Fruit fly (Drosophila melanogaster) whole organism, embryonic: ENCODE results near the gene drl.
A peak's percentile ranks its signal among the peaks of the same experiment; 100 is the strongest.

Experiments
- ATbp ChIP-seq: fragments of 200-800 bp; sonication (Bioruptor generic); optimal IDR thresholded peaks from 2 replicates; lab custom pipeline; 2017; ENCODE audit warnings: missing biosample characterization, mild to moderate bottlenecking, missing genetic modification characterization, missing genetic modification reagents
- Bgb ChIP-seq: fragments of 200-800 bp; sonication (Bioruptor generic); IDR thresholded peaks from 2 replicates; pipeline ENCODE4 v1.3.6; 2022; ENCODE audit warnings: missing biosample characterization, missing genetic modification characterization; ENCODE audit not compliant: partially characterized antibody
- BtbVII ChIP-seq: fragments of 200-800 bp; sonication (Bioruptor generic); optimal IDR thresholded peaks from 3 replicates; lab custom pipeline; 2017; ENCODE audit warnings: missing biosample characterization, mild to moderate bottlenecking, missing genetic modification characterization
- CG10209 ChIP-seq: fragments of 200-800 bp; sonication (Bioruptor generic); optimal IDR thresholded peaks from 3 replicates; lab custom pipeline; 2017; ENCODE audit warnings: missing biosample characterization, mild to moderate bottlenecking, missing genetic modification characterization, missing genetic modification reagents
- CG11560 ChIP-seq: fragments of 200-800 bp; sonication (Bioruptor generic); IDR thresholded peaks from 3 replicates; pipeline ENCODE4 v1.3.6; 2022; ENCODE audit warnings: missing biosample characterization, missing genetic modification characterization
- CG11696 ChIP-seq: fragments of 200-800 bp; sonication (Bioruptor generic); IDR thresholded peaks from 2 replicates; pipeline ENCODE4 v1.3.6; 2022; ENCODE audit warnings: missing biosample characterization, missing genetic modification characterization
- CG15601 ChIP-seq: fragments of 200-800 bp; sonication (Bioruptor generic); optimal IDR thresholded peaks from 3 replicates; lab custom pipeline; 2019; ENCODE audit warnings: missing biosample characterization, mild to moderate bottlenecking, missing genetic modification characterization, moderate library complexity
- CG15696 ChIP-seq: fragments of 200-800 bp; sonication (Bioruptor generic); optimal IDR thresholded peaks from 2 replicates; lab custom pipeline; 2019; ENCODE audit warnings: missing biosample characterization, mild to moderate bottlenecking, missing genetic modification characterization, moderate library complexity
- CG17385 ChIP-seq: fragments of 200-800 bp; sonication (Bioruptor generic); optimal IDR thresholded peaks from 3 replicates; lab custom pipeline; 2018; ENCODE audit warnings: missing biosample characterization, mild to moderate bottlenecking, missing genetic modification characterization
- CG1792 ChIP-seq: fragments of 200-800 bp; sonication (Bioruptor generic); optimal IDR thresholded peaks from 2 replicates; lab custom pipeline; 2016; ENCODE audit warnings: missing biosample characterization, missing genetic modification characterization
- CG18011 ChIP-seq: fragments of 200-800 bp; sonication (Bioruptor generic); optimal IDR thresholded peaks from 2 replicates; lab custom pipeline; 2017; ENCODE audit warnings: missing biosample characterization, missing genetic modification characterization, mild to moderate bottlenecking, moderate library complexity, missing genotype
- CG18262 ChIP-seq: fragments of 200-800 bp; optimal IDR thresholded peaks from 3 replicates; lab custom pipeline; 2019; ENCODE audit warnings: missing biosample characterization, mild to moderate bottlenecking, missing genetic modification characterization, moderate library complexity
- CG3065 ChIP-seq: fragments of 200-800 bp; sonication (Bioruptor generic); optimal IDR thresholded peaks from 2 replicates; lab custom pipeline; 2016; ENCODE audit warnings: missing biosample characterization, missing genetic modification characterization
- CG31224 ChIP-seq: fragments of 200-800 bp; sonication (Bioruptor generic); IDR thresholded peaks from 2 replicates; pipeline ENCODE4 v1.3.6; 2022; ENCODE audit warnings: missing biosample characterization, missing genetic modification characterization
- CG3281 ChIP-seq: fragments of 200-800 bp; sonication (Bioruptor generic); optimal IDR thresholded peaks from 3 replicates; lab custom pipeline; 2017; ENCODE audit warnings: missing biosample characterization, mild to moderate bottlenecking, missing genetic modification characterization
- CG3838 ChIP-seq: fragments of 200-800 bp; sonication (Bioruptor generic); optimal IDR thresholded peaks from 3 replicates; lab custom pipeline; 2016; ENCODE audit warnings: missing biosample characterization, missing genetic modification characterization
- CG4424 ChIP-seq: fragments of 200-800 bp; sonication (Bioruptor generic); optimal IDR thresholded peaks from 3 replicates; lab custom pipeline; 2016; ENCODE audit warnings: missing biosample characterization, missing genetic modification characterization
- CG8765 ChIP-seq: fragments of 200-800 bp; sonication (Bioruptor generic); IDR thresholded peaks from 2 replicates; pipeline ENCODE4 v1.3.6; 2022; ENCODE audit warnings: missing biosample characterization, missing genetic modification characterization
- CG9437 ChIP-seq: fragments of 200-800 bp; sonication (Bioruptor generic); optimal IDR thresholded peaks from 2 replicates; lab custom pipeline; 2018; ENCODE audit warnings: missing biosample characterization, mild to moderate bottlenecking, missing genetic modification characterization
- E2f2 ChIP-seq: fragments of 200-800 bp; sonication (Bioruptor generic); IDR thresholded peaks from 2 replicates; pipeline ENCODE4 v1.3.6; 2022; ENCODE audit warnings: missing biosample characterization, missing genetic modification characterization
- Ets65A ChIP-seq: fragments of 200-800 bp; sonication (Bioruptor generic); peaks from one replicate; lab custom pipeline; 2016; ENCODE audit warnings: missing biosample characterization, missing genetic modification characterization
- Ets97D ChIP-seq: fragments of 200-800 bp; sonication (Bioruptor generic); optimal IDR thresholded peaks from 3 replicates; lab custom pipeline; 2016; ENCODE audit warnings: missing biosample characterization, missing genetic modification characterization
- HLH3B ChIP-seq: fragments of 200-800 bp; sonication (Bioruptor generic); IDR thresholded peaks from 2 replicates; pipeline ENCODE4 v1.3.6; 2022; ENCODE audit warnings: missing biosample characterization, missing genetic modification characterization
- Jarid2 ChIP-seq: fragments of 200-800 bp; sonication (Bioruptor generic); optimal IDR thresholded peaks from 3 replicates; lab custom pipeline; 2017; ENCODE audit warnings: mild to moderate bottlenecking, missing biosample characterization, missing genetic modification reagents, missing genetic modification characterization
- NC2β ChIP-seq: fragments of 200-800 bp; sonication (Bioruptor generic); optimal IDR thresholded peaks from 2 replicates; lab custom pipeline; 2016; ENCODE audit warnings: missing biosample characterization, missing genetic modification characterization
- Sox100B ChIP-seq: fragments of 200-800 bp; sonication (Bioruptor generic); optimal IDR thresholded peaks from 3 replicates; lab custom pipeline; 2018; ENCODE audit warnings: missing biosample characterization, mild to moderate bottlenecking, missing genetic modification characterization
- TFAM ChIP-seq: fragments of 200-800 bp; sonication (Bioruptor generic); optimal IDR thresholded peaks from 2 replicates; lab custom pipeline; 2017; ENCODE audit warnings: missing biosample characterization, missing genetic modification characterization, inconsistent platforms
- Tbp ChIP-seq: fragments of >200 bp; optimal IDR thresholded peaks from 2 replicates; lab custom pipeline; 2018; ENCODE audit warnings: missing biosample characterization, missing genetic modification characterization
- ara ChIP-seq: fragments of 200-800 bp; sonication (Bioruptor generic); IDR thresholded peaks from 2 replicates; pipeline ENCODE4 v1.3.6; 2022; ENCODE audit warnings: missing biosample characterization, missing genetic modification characterization
- bcd ChIP-seq: fragments of 200-800 bp; sonication (Bioruptor generic); optimal IDR thresholded peaks from 2 replicates; lab custom pipeline; 2017; ENCODE audit warnings: missing biosample characterization, mild to moderate bottlenecking, missing genetic modification characterization
- emc ChIP-seq: fragments of 200-800 bp; sonication (Bioruptor generic); optimal IDR thresholded peaks from 2 replicates; lab custom pipeline; 2016; ENCODE audit warnings: missing biosample characterization, missing genetic modification characterization
- fd96Cb ChIP-seq: fragments of 200-800 bp; sonication (Bioruptor generic); optimal IDR thresholded peaks from 2 replicates; lab custom pipeline; 2018; ENCODE audit warnings: missing biosample characterization, mild to moderate bottlenecking, missing genetic modification characterization, moderate library complexity
- ftz-f1 ChIP-seq: fragments of 200-800 bp; sonication (Bioruptor generic); optimal IDR thresholded peaks from 2 replicates; lab custom pipeline; 2016; ENCODE audit warnings: missing biosample characterization, missing genetic modification characterization
- gcm ChIP-seq: fragments of 200-800 bp; sonication (Bioruptor generic); optimal IDR thresholded peaks from 2 replicates; lab custom pipeline; 2019; ENCODE audit warnings: missing biosample characterization, mild to moderate bottlenecking, missing genetic modification characterization, moderate library complexity
- her ChIP-seq: fragments of 200-800 bp; sonication (Bioruptor generic); optimal IDR thresholded peaks from 2 replicates; lab custom pipeline; 2016; ENCODE audit warnings: missing biosample characterization, missing genetic modification characterization
- knrl ChIP-seq: fragments of 200-800 bp; sonication (Bioruptor generic); IDR thresholded peaks from 3 replicates; pipeline ENCODE4 v1.3.6; 2022; ENCODE audit warnings: missing biosample characterization, missing genetic modification characterization; ENCODE audit not compliant: partially characterized antibody
- oc ChIP-seq: fragments of 200-800 bp; sonication (Bioruptor generic); optimal IDR thresholded peaks from 2 replicates; lab custom pipeline; 2018; ENCODE audit warnings: missing biosample characterization, mild to moderate bottlenecking, missing genetic modification characterization, moderate library complexity
- peb ChIP-seq: fragments of 200-800 bp; sonication (Bioruptor generic); IDR thresholded peaks from 2 replicates; pipeline ENCODE4 v1.3.6; 2022; ENCODE audit warnings: missing biosample characterization, missing genetic modification characterization
- pnt ChIP-seq: fragments of 200-800 bp; sonication (Bioruptor generic); optimal IDR thresholded peaks from 3 replicates; lab custom pipeline; 2016; ENCODE audit warnings: missing biosample characterization, missing genetic modification characterization
- sens ChIP-seq: fragments of 200-800 bp; sonication (Bioruptor generic); peaks from one replicate; lab custom pipeline; 2016; ENCODE audit warnings: missing biosample characterization, missing genetic modification characterization
- sima ChIP-seq: fragments of 200-800 bp; sonication (Bioruptor generic); optimal IDR thresholded peaks from 2 replicates; lab custom pipeline; 2016; ENCODE audit warnings: missing biosample characterization, missing genetic modification characterization
- so ChIP-seq: fragments of 200-800 bp; sonication (Bioruptor generic); IDR thresholded peaks from 3 replicates; pipeline ENCODE4 v1.3.6; 2022; ENCODE audit warnings: missing biosample characterization, missing genetic modification characterization
- tll ChIP-seq, 2 experiments: fragments of 200-800 bp in 1 of 2; fragments of >200 bp in 1 of 2; sonication (Bioruptor generic) in 1 of 2; optimal IDR thresholded peaks; 2 replicates each; lab custom pipeline; 2017 to 2019; ENCODE audit warnings: missing biosample characterization in 2 of 2, missing genetic modification characterization in 2 of 2, mild to moderate bottlenecking in 1 of 2, moderate library complexity in 1 of 2
- trem ChIP-seq: fragments of 200-800 bp; optimal IDR thresholded peaks from 3 replicates; lab custom pipeline; 2019; ENCODE audit warnings: missing biosample characterization, mild to moderate bottlenecking, missing genetic modification characterization, moderate library complexity
- tx ChIP-seq: fragments of 200-800 bp; sonication (Bioruptor generic); optimal IDR thresholded peaks from 2 replicates; lab custom pipeline; 2016; ENCODE audit warnings: missing biosample characterization, missing genetic modification characterization
- vvl ChIP-seq: fragments of 200-800 bp; sonication (Bioruptor generic); IDR thresholded peaks from 2 replicates; pipeline ENCODE4 v1.3.6; 2022; ENCODE audit warnings: missing biosample characterization, missing genetic modification characterization
- wek ChIP-seq: fragments of 200-800 bp; sonication (Bioruptor generic); optimal IDR thresholded peaks from 3 replicates; lab custom pipeline; 2018; ENCODE audit warnings: missing biosample characterization, mild to moderate bottlenecking, missing genetic modification characterization, moderate library complexity
- wor ChIP-seq: fragments of 200-800 bp; sonication (Bioruptor generic); IDR thresholded peaks from 2 replicates; pipeline ENCODE4 v1.3.6; 2022; ENCODE audit warnings: missing biosample characterization, missing genetic modification characterization
- zen2 ChIP-seq: fragments of 200-800 bp; sonication (Bioruptor generic); IDR thresholded peaks from 3 replicates; pipeline ENCODE4 v1.3.6; 2022; ENCODE audit warnings: missing biosample characterization, missing genetic modification characterization; ENCODE audit not compliant: partially characterized antibody

The drl gene

dm6 chr2L:19225984-19226914, 36.1 kb downstream of the drl start (continued):
- no peak for TF ChIP-seq TFAM (GFP tag; lab: Kevin White, UChicago)
- TF ChIP-seq CG17385 = peak; percentile 58
- peak; percentile 60 for TF ChIP-seq Sox100B (GFP tag; lab: Kevin White, UChicago)
- TF ChIP-seq BtbVII (GFP tag; lab: Kevin White, UChicago) = peak; percentile 9
- peak; percentile 67 for TF ChIP-seq CG9437 (GFP tag; lab: Kevin White, UChicago)
- TF ChIP-seq HLH3B = peak; percentile 71
- no peak for TF ChIP-seq emc
- peak; percentile 46 for TF ChIP-seq Ets97D
- peak; percentile 78 for TF ChIP-seq oc (tag; lab: Kevin White, UChicago)
- no peak for TF ChIP-seq CG18011
- peak; percentile 95 for TF ChIP-seq Ets65A (GFP tag; lab: Kevin White, UChicago)
- TF ChIP-seq ATbp (GFP tag; lab: Kevin White, UChicago) = peak; percentile 82
- peak; percentile 84 for TF ChIP-seq CG4424 (GFP tag; lab: Kevin White, UChicago)
- peak; percentile 63 for TF ChIP-seq CG1792 (GFP tag; lab: Kevin White, UChicago)
- TF ChIP-seq knrl (GFP tag; lab: Robert Waterston, UW) = no peak
- no peak for TF ChIP-seq Tbp (GFP tag; lab: Kevin White, UChicago)
- peak; percentile 50 for TF ChIP-seq E2f2 (GFP tag; lab: Robert Waterston, UW)
- peak; percentile 82 for TF ChIP-seq NC2β (GFP tag; lab: Kevin White, UChicago)
- peak; percentile 77 for TF ChIP-seq CG10209
- peak; percentile 10 for TF ChIP-seq her (GFP tag; lab: Kevin White, UChicago)
- peak; percentile 78 for TF ChIP-seq wor (GFP tag; lab: Robert Waterston, UW)
- TF ChIP-seq sens = peak; percentile 97
- TF ChIP-seq ara (GFP tag; lab: Robert Waterston, UW) = peak; percentile 88
- TF ChIP-seq CG3065 (GFP tag; lab: Kevin White, UChicago) = peak; percentile 63
- TF ChIP-seq gcm (GFP tag; lab: Kevin White, UChicago) = peak; percentile 77
- peak; percentile 62 for TF ChIP-seq trem (tag; lab: Kevin White, UChicago)
- TF ChIP-seq wek = no peak
- peak; percentile 70 for TF ChIP-seq CG15696 (tag; lab: Kevin White, UChicago)
- peak; percentile 90 for TF ChIP-seq CG18262
- peak; percentile 11 for TF ChIP-seq sima (GFP tag; lab: Kevin White, UChicago)
- peak; percentile 76 for TF ChIP-seq peb (GFP tag; lab: Robert Waterston, UW)
- 0 out of 2 replicates have a peak, but pooled peaks have one; percentile 11 for TF ChIP-seq CG11696 (GFP tag; lab: Robert Waterston, UW)
- TF ChIP-seq Bgb (GFP tag; lab: Robert Waterston, UW) = no peak
- TF ChIP-seq CG31224 = no peak
- TF ChIP-seq tx = peak; percentile 61
- no peak for TF ChIP-seq zen2 (GFP tag; lab: Robert Waterston, UW)
- TF ChIP-seq ftz-f1 (GFP tag; lab: Kevin White, UChicago) = no peak
- TF ChIP-seq bcd (GFP tag; lab: Kevin White, UChicago) = peak; percentile 77
- TF ChIP-seq CG11560 (tag; lab: Robert Waterston, UW) = peak; percentile 59; the same call in 1 of the 3 replicates
- peak; percentile 40 for TF ChIP-seq CG3838
- peak; percentile 81 for TF ChIP-seq CG15601 (tag; lab: Kevin White, UChicago)
- TF ChIP-seq fd96Cb = peak; percentile 87
- TF ChIP-seq vvl (GFP tag; lab: Robert Waterston, UW) = peak; percentile 90
- TF ChIP-seq CG8765 (GFP tag; lab: Robert Waterston, UW) = peak; percentile 69; the same call in 1 of the 2 replicates
- peak; percentile 77 for TF ChIP-seq so (GFP tag; lab: Robert Waterston, UW)
- peak; percentile 20 for TF ChIP-seq Jarid2 (GFP tag; lab: Kevin White, UChicago)
- TF ChIP-seq tll (GFP tag; optimal IDR thresholded peaks at IDR 0.05; lab: Kevin White, UChicago) = no peak
- TF ChIP-seq pnt (GFP tag; lab: Kevin White, UChicago) = peak; percentile 87
- no peak for TF ChIP-seq CG3281 (GFP tag; lab: Kevin White, UChicago)
